Fruit fly (Drosophila melanogaster): Measurements from ENCODE around the gene Tsp26A.
A peak's percentile ranks its signal among the peaks of the same experiment; 100 is the strongest.

Gene Tsp26A

dm6 chr2L:5997609-5998229, 2.3 kb upstream of the Tsp26A start (continued):
- peak; percentile 53 for TF ChIP-seq NfI (GFP tag; optimal IDR thresholded peaks at IDR 0.05)
- peak; percentile 15 for TF ChIP-seq btn (GFP tag; optimal IDR thresholded peaks at IDR 0.05)
- TF ChIP-seq CG10209 (GFP tag; optimal IDR thresholded peaks at IDR 0.05): peak; percentile 24
- TF ChIP-seq lab (GFP tag; optimal IDR thresholded peaks at IDR 0.05): peak; percentile 88
- TF ChIP-seq Dip2 (GFP tag; IDR thresholded peaks at IDR 0.05): no peak
- TF ChIP-seq crp (GFP tag; optimal IDR thresholded peaks at IDR 0.05): peak in 1 of 2 experiments; percentile 32
- peak; percentile 13 to 56 for TF ChIP-seq bsh (GFP tag; optimal IDR thresholded peaks at IDR 0.05)
- TF ChIP-seq Hey (tag; optimal IDR thresholded peaks at IDR 0.05): peak; percentile 58
- TF ChIP-seq CG3847 (GFP tag; IDR thresholded peaks at IDR 0.05): no peak
- peak; percentile 59 for TF ChIP-seq CG4707 (GFP tag; optimal IDR thresholded peaks at IDR 0.05)
- TF ChIP-seq Bdp1 (GFP tag; optimal IDR thresholded peaks at IDR 0.05): no peak
- no peak for TF ChIP-seq Dll (GFP tag; IDR thresholded peaks at IDR 0.05; ENCODE audit: partially characterized antibody)
- TF ChIP-seq pros (GFP tag; optimal IDR thresholded peaks at IDR 0.05): peak; percentile 38
- TF ChIP-seq CG12219 (GFP tag; optimal IDR thresholded peaks at IDR 0.05): peak; percentile 73
- TF ChIP-seq Meics (GFP tag; optimal IDR thresholded peaks at IDR 0.05): peak; percentile 63
- TF ChIP-seq CG12299 (tag; optimal IDR thresholded peaks at IDR 0.05): peak; percentile 65
- TF ChIP-seq CG11247 (GFP tag; IDR thresholded peaks at IDR 0.05): no peak
- TF ChIP-seq lola (GFP tag; optimal IDR thresholded peaks at IDR 0.05): peak in 1 of 3 experiments; percentile 44
- peak; percentile 5; the same call in 1 of the 3 replicates for TF ChIP-seq zfh1 (GFP tag; IDR thresholded peaks at IDR 0.05)
- TF ChIP-seq z (GFP tag; IDR thresholded peaks at IDR 0.05): no peak

dm6 chr2L:5998383-5998782, 1.6 kb upstream of the Tsp26A start:
- TF ChIP-seq knrl (GFP tag; IDR thresholded peaks at IDR 0.05; ENCODE audit: partially characterized antibody) (no peak), CG8765 (GFP tag; IDR thresholded peaks at IDR 0.05) (no peak), sens (GFP tag) (peak; percentile 63), Xrp1 (GFP tag; IDR thresholded peaks at IDR 0.05) (no peak), CG11560 (tag; IDR thresholded peaks at IDR 0.05) (no peak), sisA (GFP tag; IDR thresholded peaks at IDR 0.05) (no peak), her (GFP tag; optimal IDR thresholded peaks at IDR 0.05) (no peak), fd3F (GFP tag; optimal IDR thresholded peaks at IDR 0.05) (no peak), CG6765 (GFP tag; optimal IDR thresholded peaks at IDR 0.05) (no peak), ERR (GFP tag; optimal IDR thresholded peaks at IDR 0.05) (no peak), CG7372 (GFP tag; IDR thresholded peaks at IDR 0.05) (no peak), Fer2 (tag; optimal IDR thresholded peaks at IDR 0.05) (no peak), Drgx (GFP tag; IDR thresholded peaks at IDR 0.05) (no peak), yki (optimal IDR thresholded peaks at IDR 0.05) (no peak), Hmx (GFP tag; optimal IDR thresholded peaks at IDR 0.05) (no peak), Lim3 (GFP tag; IDR thresholded peaks at IDR 0.05) (no peak), ci (GFP tag; IDR thresholded peaks at IDR 0.05) (no peak), HLH4C (GFP tag; IDR thresholded peaks at IDR 0.05; ENCODE audit: partially characterized antibody) (no peak), sqz (GFP tag; optimal IDR thresholded peaks at IDR 0.05) (peak; percentile 0), Jarid2 (GFP tag; optimal IDR thresholded peaks at IDR 0.05) (no peak), ems (GFP tag; optimal IDR thresholded peaks at IDR 0.05) (no peak), crol (GFP tag; IDR thresholded peaks at IDR 0.05) (peak; percentile 58), nerfin-1 (tag; optimal IDR thresholded peaks at IDR 0.05) (no peak), caup (GFP tag; optimal IDR thresholded peaks at IDR 0.05; ENCODE audit: severe bottlenecking) (no peak)
